Fruit fly (Drosophila melanogaster) whole organism, embryonic: Measurements from ENCODE around the gene Prosalpha6.
A peak's percentile ranks its signal among the peaks of the same experiment; 100 is the strongest.

Experiments
- Abd-B ChIP-seq: fragments of 200-800 bp; sonication (Bioruptor generic); optimal IDR thresholded peaks from 2 replicates; lab custom pipeline; 2018; ENCODE audit warnings: missing biosample characterization, mild to moderate bottlenecking, missing genetic modification characterization, moderate library complexity
- Atf6 ChIP-seq: fragments of 200-800 bp; sonication (Bioruptor generic); IDR thresholded peaks from 2 replicates; pipeline ENCODE4 v1.3.6; 2022; ENCODE audit warnings: missing biosample characterization, missing genetic modification characterization
- Bteb2 ChIP-seq: fragments of 200-800 bp; sonication (Bioruptor generic); optimal IDR thresholded peaks from 2 replicates; lab custom pipeline; 2016; ENCODE audit warnings: missing biosample characterization, missing genetic modification characterization
- CG10147 ChIP-seq: fragments of 200-800 bp; sonication (Bioruptor generic); optimal IDR thresholded peaks from 2 replicates; lab custom pipeline; 2019; ENCODE audit warnings: missing biosample characterization, mild to moderate bottlenecking, missing genetic modification characterization, moderate library complexity
- CG10543 ChIP-seq: fragments of 200-800 bp; sonication (Bioruptor generic); optimal IDR thresholded peaks from 3 replicates; lab custom pipeline; 2017; ENCODE audit warnings: missing biosample characterization, mild to moderate bottlenecking, missing genetic modification characterization, moderate library complexity
- CG10654 ChIP-seq: fragments of 200-800 bp; sonication (Bioruptor generic); optimal IDR thresholded peaks from 2 replicates; lab custom pipeline; 2016; ENCODE audit warnings: missing biosample characterization, missing genetic modification characterization
- CG11085 ChIP-seq: fragments of 200-800 bp; sonication (Bioruptor generic); IDR thresholded peaks from 2 replicates; pipeline ENCODE4 v1.3.6; 2022; ENCODE audit warnings: missing biosample characterization, missing genetic modification characterization
- CG12071 ChIP-seq: fragments of 200-800 bp; sonication (Bioruptor generic); optimal IDR thresholded peaks from 3 replicates; lab custom pipeline; 2018; ENCODE audit warnings: missing biosample characterization, mild to moderate bottlenecking, missing genetic modification characterization
- CG15514 ChIP-seq: fragments of 200-800 bp; sonication (Bioruptor generic); optimal IDR thresholded peaks from 3 replicates; lab custom pipeline; 2017; ENCODE audit warnings: missing biosample characterization, missing genetic modification characterization, mild to moderate bottlenecking, moderate library complexity, missing genetic modification reagents
- CG17385 ChIP-seq: fragments of 200-800 bp; sonication (Bioruptor generic); optimal IDR thresholded peaks from 3 replicates; lab custom pipeline; 2018; ENCODE audit warnings: missing biosample characterization, mild to moderate bottlenecking, missing genetic modification characterization
- CG1792 ChIP-seq: fragments of 200-800 bp; sonication (Bioruptor generic); optimal IDR thresholded peaks from 2 replicates; lab custom pipeline; 2016; ENCODE audit warnings: missing biosample characterization, missing genetic modification characterization
- CG30020 ChIP-seq: fragments of 200-800 bp; optimal IDR thresholded peaks from 2 replicates; lab custom pipeline; 2019; ENCODE audit warnings: missing biosample characterization, mild to moderate bottlenecking, missing genetic modification characterization, moderate library complexity
- CG34376 ChIP-seq: fragments of 200-800 bp; sonication (Bioruptor generic); optimal IDR thresholded peaks from 2 replicates; lab custom pipeline; 2018; ENCODE audit warnings: missing biosample characterization, mild to moderate bottlenecking, missing genetic modification characterization
- CG4617 ChIP-seq: fragments of 200-800 bp; sonication (Bioruptor generic); optimal IDR thresholded peaks from 3 replicates; lab custom pipeline; 2016; ENCODE audit warnings: missing biosample characterization, missing genetic modification characterization, borderline replicate concordance
- CG7745 ChIP-seq: fragments of 200-800 bp; sonication (Bioruptor generic); optimal IDR thresholded peaks from 2 replicates; lab custom pipeline; 2018; ENCODE audit warnings: missing biosample characterization, mild to moderate bottlenecking, missing genetic modification characterization, moderate library complexity
- CG8388 ChIP-seq: fragments of 200-800 bp; sonication (Bioruptor generic); optimal IDR thresholded peaks from 2 replicates; lab custom pipeline; 2019; ENCODE audit warnings: missing biosample characterization, mild to moderate bottlenecking, missing genetic modification characterization, moderate library complexity
- CG9797 ChIP-seq: fragments of 200-800 bp; sonication (Bioruptor generic); optimal IDR thresholded peaks from 3 replicates; lab custom pipeline; 2018; ENCODE audit warnings: missing biosample characterization, mild to moderate bottlenecking, missing genetic modification characterization
- CG9876 ChIP-seq: fragments of 200-800 bp; sonication (Bioruptor generic); optimal IDR thresholded peaks from 2 replicates; lab custom pipeline; 2016; ENCODE audit warnings: missing biosample characterization, missing genetic modification characterization
- D19B ChIP-seq: fragments of 200-800 bp; sonication (Bioruptor generic); optimal IDR thresholded peaks from 2 replicates; lab custom pipeline; 2017; ENCODE audit warnings: missing biosample characterization, mild to moderate bottlenecking, missing genetic modification characterization
- GATAe ChIP-seq: fragments of 200-800 bp; sonication (Bioruptor generic); conservative IDR thresholded peaks from 2 replicates; pipeline ENCODE4 v1.3.6; 2022; ENCODE audit warnings: missing biosample characterization, missing genetic modification characterization
- HLH4C ChIP-seq: fragments of 200-800 bp; sonication (Bioruptor generic); IDR thresholded peaks from 3 replicates; pipeline ENCODE4 v1.3.6; 2022; ENCODE audit warnings: missing biosample characterization, missing genetic modification characterization; ENCODE audit not compliant: partially characterized antibody
- HmgD ChIP-seq: fragments of 200-800 bp; sonication (Bioruptor generic); optimal IDR thresholded peaks from 3 replicates; lab custom pipeline; 2016; ENCODE audit warnings: missing biosample characterization, missing genetic modification characterization
- Hr51 ChIP-seq, 2 experiments: fragments of 200-800 bp; sonication (Bioruptor generic); optimal IDR thresholded peaks; 2 replicates in 1 of 2; 3 replicates in 1 of 2; lab custom pipeline; 2016 to 2018; ENCODE audit warnings: missing biosample characterization in 2 of 2, missing genetic modification characterization in 2 of 2, mild to moderate bottlenecking in 1 of 2, moderate library complexity in 1 of 2
- MBD-R2 ChIP-seq: fragments of 200-800 bp; sonication (Bioruptor generic); IDR thresholded peaks from 2 replicates; pipeline ENCODE4 v1.3.6; 2022; ENCODE audit warnings: missing biosample characterization, missing genetic modification characterization
- Optix ChIP-seq: fragments of 200-800 bp; sonication (Bioruptor generic); IDR thresholded peaks from 3 replicates; pipeline ENCODE4 v1.3.6; 2022; ENCODE audit warnings: missing biosample characterization, missing genetic modification characterization
- ap ChIP-seq: fragments of 200-800 bp; sonication (Bioruptor generic); IDR thresholded peaks from 2 replicates; pipeline ENCODE4 v1.3.6; 2022; ENCODE audit warnings: missing biosample characterization, missing genetic modification characterization
- bbx ChIP-seq: fragments of 200-800 bp; sonication (Bioruptor generic); IDR thresholded peaks from 2 replicates; pipeline ENCODE4 v1.3.6; 2022; ENCODE audit warnings: missing biosample characterization, missing genetic modification characterization; ENCODE audit not compliant: partially characterized antibody
- bowl ChIP-seq: fragments of 200-800 bp; sonication (Bioruptor generic); IDR thresholded peaks from 2 replicates; pipeline ENCODE4 v1.3.6; 2022; ENCODE audit warnings: missing biosample characterization, missing genetic modification characterization
- bsh ChIP-seq, 2 experiments: fragments of 200-800 bp; sonication (Bioruptor generic); optimal IDR thresholded peaks; 2 replicates each; lab custom pipeline; 2017 to 2018; ENCODE audit warnings: mild to moderate bottlenecking in 2 of 2, missing biosample characterization in 2 of 2, missing genetic modification characterization in 2 of 2, moderate library complexity in 1 of 2
- ci ChIP-seq: fragments of 200-800 bp; sonication (Bioruptor generic); IDR thresholded peaks from 3 replicates; pipeline ENCODE4 v1.3.6; 2022; ENCODE audit warnings: missing biosample characterization, missing genetic modification characterization
- dmrt99B ChIP-seq: fragments of 200-800 bp; sonication (Bioruptor generic); optimal IDR thresholded peaks from 2 replicates; lab custom pipeline; 2018; ENCODE audit warnings: missing biosample characterization, mild to moderate bottlenecking, missing genetic modification characterization, moderate library complexity
- ems ChIP-seq: fragments of 200-800 bp; sonication (Bioruptor generic); optimal IDR thresholded peaks from 3 replicates; lab custom pipeline; 2016; ENCODE audit warnings: missing biosample characterization, missing genetic modification characterization
- eyg ChIP-seq: fragments of 200-800 bp; sonication (Bioruptor generic); optimal IDR thresholded peaks from 3 replicates; lab custom pipeline; 2016; ENCODE audit warnings: missing biosample characterization, missing genetic modification characterization
- fru ChIP-seq: fragments of >200 bp; optimal IDR thresholded peaks from 2 replicates; lab custom pipeline; 2017
- ftz-f1 ChIP-seq: fragments of 200-800 bp; sonication (Bioruptor generic); optimal IDR thresholded peaks from 2 replicates; lab custom pipeline; 2016; ENCODE audit warnings: missing biosample characterization, missing genetic modification characterization
- gfzf ChIP-seq: fragments of 200-800 bp; sonication (Bioruptor generic); optimal IDR thresholded peaks from 2 replicates; lab custom pipeline; 2016; ENCODE audit warnings: missing biosample characterization, mild to moderate bottlenecking, missing genetic modification characterization, moderate library complexity
- lilli ChIP-seq: fragments of 200-800 bp; sonication (Bioruptor generic); optimal IDR thresholded peaks from 3 replicates; lab custom pipeline; 2016; ENCODE audit warnings: missing biosample characterization, missing genetic modification characterization
- nmo ChIP-seq: fragments of 200-800 bp; sonication (Bioruptor generic); optimal IDR thresholded peaks from 2 replicates; lab custom pipeline; 2018; ENCODE audit warnings: missing biosample characterization, mild to moderate bottlenecking, missing genetic modification characterization, moderate library complexity
- pzg ChIP-seq: fragments of 200-800 bp; sonication (Bioruptor generic); optimal IDR thresholded peaks from 3 replicates; lab custom pipeline; 2018; ENCODE audit warnings: missing biosample characterization, mild to moderate bottlenecking, missing genetic modification characterization, moderate library complexity
- row ChIP-seq: fragments of 200-800 bp; sonication (Bioruptor generic); IDR thresholded peaks from 3 replicates; pipeline ENCODE4 v1.3.6; 2022; ENCODE audit warnings: missing biosample characterization, missing genetic modification characterization
- sd ChIP-seq: fragments of 200-800 bp; sonication (Bioruptor generic); optimal IDR thresholded peaks from 3 replicates; lab custom pipeline; 2018; ENCODE audit warnings: missing biosample characterization, mild to moderate bottlenecking, missing genetic modification characterization, moderate library complexity
- sens ChIP-seq: fragments of 200-800 bp; sonication (Bioruptor generic); peaks from one replicate; lab custom pipeline; 2016; ENCODE audit warnings: missing biosample characterization, missing genetic modification characterization
- slou ChIP-seq: fragments of 200-800 bp; sonication (Bioruptor generic); optimal IDR thresholded peaks from 3 replicates; lab custom pipeline; 2016; ENCODE audit warnings: missing biosample characterization, missing genetic modification characterization
- slp2 ChIP-seq: fragments of 200-800 bp; sonication (Bioruptor generic); optimal IDR thresholded peaks from 2 replicates; lab custom pipeline; 2016; ENCODE audit warnings: missing biosample characterization, missing genetic modification characterization
- ssp ChIP-seq: fragments of 200-800 bp; sonication (Bioruptor generic); IDR thresholded peaks from 2 replicates; pipeline ENCODE4 v1.3.6; 2022; ENCODE audit warnings: missing biosample characterization, missing genetic modification characterization
- twi ChIP-seq: fragments of 200-800 bp; optimal IDR thresholded peaks from 2 replicates; lab custom pipeline; 2019; ENCODE audit warnings: missing biosample characterization, mild to moderate bottlenecking, missing genetic modification characterization, moderate library complexity
- tx ChIP-seq: fragments of 200-800 bp; sonication (Bioruptor generic); optimal IDR thresholded peaks from 2 replicates; lab custom pipeline; 2016; ENCODE audit warnings: missing biosample characterization, missing genetic modification characterization

Gene Prosalpha6

DNA sequence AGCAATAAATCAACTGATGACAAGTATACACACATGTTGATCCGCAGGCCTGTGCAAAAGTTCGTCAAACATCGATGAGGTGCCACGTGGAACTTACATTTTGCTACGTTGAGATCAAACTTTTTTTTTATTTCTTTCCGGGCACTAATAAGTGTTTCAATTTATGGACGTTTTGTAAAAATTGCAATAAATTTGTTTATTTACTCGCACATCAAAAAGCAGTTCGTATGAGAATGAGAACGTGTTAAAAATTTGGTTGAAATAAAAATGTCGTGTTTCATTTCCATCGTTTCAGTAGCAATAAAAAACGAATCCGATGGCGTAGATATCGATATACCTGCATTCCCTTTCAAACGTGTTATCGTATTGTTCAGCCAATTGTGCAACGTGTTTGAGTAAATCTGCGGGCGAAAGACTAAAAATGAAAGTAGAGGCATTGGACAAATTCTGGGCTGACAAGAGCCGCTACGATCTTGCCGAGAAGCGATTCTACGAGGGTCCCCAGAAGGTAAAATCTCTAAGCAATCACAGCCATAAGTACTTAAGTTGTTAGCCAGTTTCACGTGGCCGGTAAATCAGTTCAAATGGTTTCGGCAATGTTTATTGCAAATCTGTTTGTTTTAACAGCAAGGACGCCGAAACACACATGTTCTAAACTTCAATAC lies 11.1 kb downstream of the Prosalpha6 start, which contains the start of gene eEF1delta (continued):
- TF ChIP-seq tx (GFP tag; lab: Kevin White, UChicago) (no peak), CG12071 (no peak), CG1792 (GFP tag; lab: Kevin White, UChicago) (no peak), CG4617 (GFP tag; lab: Kevin White, UChicago) (peak; percentile 54), ems (GFP tag; lab: Kevin White, UChicago) (no peak), CG8388 (no peak), Bteb2 (no peak), GATAe (GFP tag; lab: Robert Waterston, UW) (no peak), CG9797 (no peak), MBD-R2 (GFP tag; lab: Robert Waterston, UW) (peak; percentile 53; the same call in 1 of the 2 replicates), twi (tag; lab: Kevin White, UChicago) (no peak), slou (GFP tag; lab: Kevin White, UChicago) (no peak), bowl (GFP tag; lab: Robert Waterston, UW) (no peak), D19B (GFP tag; lab: Kevin White, UChicago) (no peak), CG10543 (GFP tag; lab: Kevin White, UChicago) (no peak), CG10147 (no peak), sens (GFP tag; lab: Kevin White, UChicago) (no peak), CG15514 (GFP tag; lab: Kevin White, UChicago) (no peak), pzg (GFP tag; lab: Kevin White, UChicago) (peak; percentile 48), sd (tag; lab: Kevin White, UChicago) (peak; percentile 27), CG7745 (tag; lab: Kevin White, UChicago) (no peak), gfzf (GFP tag; lab: Kevin White, UChicago) (no peak), HmgD (GFP tag; lab: Kevin White, UChicago) (no peak), ftz-f1 (GFP tag; lab: Kevin White, UChicago) (no peak), dmrt99B (tag; lab: Kevin White, UChicago) (no peak), HLH4C (GFP tag; lab: Robert Waterston, UW) (no peak), Hr51 (GFP tag; optimal IDR thresholded peaks at IDR 0.05; lab: Kevin White, UChicago) (no peak), CG34376 (GFP tag; lab: Kevin White, UChicago) (no peak), CG10654 (GFP tag; lab: Kevin White, UChicago) (no peak), fru (lab: Kevin White, UChicago) (no peak), ssp (GFP tag; lab: Robert Waterston, UW) (peak; percentile 93), bbx (peak; percentile 51; the same call in 1 of the 2 replicates), ci (GFP tag; lab: Robert Waterston, UW) (no peak), slp2 (GFP tag; lab: Kevin White, UChicago) (no peak), Abd-B (GFP tag; lab: Kevin White, UChicago) (no peak), CG17385 (no peak), ap (GFP tag; lab: Robert Waterston, UW) (no peak), CG30020 (peak; percentile 97), bsh (GFP tag; optimal IDR thresholded peaks at IDR 0.05; lab: Kevin White, UChicago) (no peak), CG9876 (GFP tag; lab: Kevin White, UChicago) (no peak), CG11085 (GFP tag; lab: Robert Waterston, UW) (no peak), nmo (GFP tag; lab: Kevin White, UChicago) (peak; percentile 14), row (GFP tag; lab: Robert Waterston, UW) (peak; percentile 68), eyg (GFP tag; lab: Kevin White, UChicago) (no peak), Optix (GFP tag; lab: Robert Waterston, UW) (no peak), lilli (GFP tag; lab: Kevin White, UChicago) (no peak), Atf6 (no peak)
